Fruit fly (Drosophila melanogaster): Measurements from ENCODE around the gene CG13895.

CG13895 gene

DNA sequence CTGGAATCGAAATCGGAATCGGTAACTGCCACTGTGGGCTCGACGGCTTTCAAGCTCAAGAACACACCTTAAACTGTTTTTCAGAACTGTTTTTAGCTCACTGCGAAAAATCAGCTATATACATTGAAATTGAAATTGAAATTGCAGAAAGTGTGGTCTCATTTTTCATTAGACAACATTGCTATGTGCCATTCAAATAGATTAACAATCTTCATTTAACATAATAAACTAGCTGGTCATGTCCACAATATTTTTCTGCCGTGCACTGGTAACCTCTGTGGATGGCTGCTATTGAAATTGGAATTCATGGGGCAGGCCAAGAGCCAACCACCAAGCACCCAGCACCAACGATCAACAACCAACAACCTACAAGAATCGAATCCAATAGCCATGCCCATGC lies 27.9 kb upstream of the CG13895 start (continued):
- TF ChIP-seq inv (GFP tag; IDR thresholded peaks at IDR 0.05; ENCODE audit: partially characterized antibody) (no peak), CG14710 (tag; optimal IDR thresholded peaks at IDR 0.05) (peak; percentile 29), CG9932 (GFP tag; IDR thresholded peaks at IDR 0.05) (no peak), HHEX (GFP tag; optimal IDR thresholded peaks at IDR 0.05) (no peak), bigmax (GFP tag; optimal IDR thresholded peaks at IDR 0.05) (no peak), Rx (GFP tag; IDR thresholded peaks at IDR 0.05) (no peak), CG17568 (GFP tag; optimal IDR thresholded peaks at IDR 0.05) (no peak), sisA (GFP tag; IDR thresholded peaks at IDR 0.05) (0 out of 2 replicates have a peak, but pooled peaks have one; percentile 16), hbn (GFP tag; IDR thresholded peaks at IDR 0.05; ENCODE audit: partially characterized antibody) (no peak), CG12071 (GFP tag; optimal IDR thresholded peaks at IDR 0.05) (no peak), gt (GFP tag; IDR thresholded peaks at IDR 0.05) (no peak), CG13624 (GFP tag; optimal IDR thresholded peaks at IDR 0.05) (no peak), CG11695 (GFP tag; IDR thresholded peaks at IDR 0.05) (0 out of 3 replicates have a peak, but pooled peaks have one; percentile 10), ara (GFP tag; IDR thresholded peaks at IDR 0.05) (peak; percentile 57; the same call in 1 of the 2 replicates), Stat92E (GFP tag; optimal IDR thresholded peaks at IDR 0.05) (peak in 1 of 3 experiments; percentile 6), exex (tag; optimal IDR thresholded peaks at IDR 0.05) (no peak), Opbp (GFP tag; IDR thresholded peaks at IDR 0.05; ENCODE audit: partially characterized antibody) (no peak), Abd-B (GFP tag; optimal IDR thresholded peaks at IDR 0.05) (no peak), dpn (GFP tag; optimal IDR thresholded peaks at IDR 0.05) (no peak), CG1529 (GFP tag; optimal IDR thresholded peaks at IDR 0.05) (no peak), tin (GFP tag; optimal IDR thresholded peaks at IDR 0.05) (no peak), E2f1 (GFP tag; IDR thresholded peaks at IDR 0.05) (peak; percentile 30; the same call in 1 of the 2 replicates), al (GFP tag; IDR thresholded peaks at IDR 0.05) (no peak), Elba2 (GFP tag; optimal IDR thresholded peaks at IDR 0.05) (no peak), tna (GFP tag; IDR thresholded peaks at IDR 0.05; ENCODE audit: partially characterized antibody) (no peak), z (GFP tag; IDR thresholded peaks at IDR 0.05) (no peak), D (optimal IDR thresholded peaks at IDR 0.05) (no peak), D (GFP tag; optimal IDR thresholded peaks at IDR 0.05) (no peak), pros (GFP tag; optimal IDR thresholded peaks at IDR 0.05) (no peak), Dref (GFP tag; IDR thresholded peaks at IDR 0.05) (no peak), CG4617 (GFP tag; optimal IDR thresholded peaks at IDR 0.05; ENCODE audit: borderline replicate concordance) (no peak), en (GFP tag; optimal IDR thresholded peaks at IDR 0.05) (no peak), jumu (GFP tag; optimal IDR thresholded peaks at IDR 0.05) (no peak), repo (GFP tag; optimal IDR thresholded peaks at IDR 0.05) (no peak), vnd (GFP tag; IDR thresholded peaks at IDR 0.05; ENCODE audit: partially characterized antibody) (no peak), danr (GFP tag; IDR thresholded peaks at IDR 0.05) (no peak), CG14014 (GFP tag; IDR thresholded peaks at IDR 0.05) (no peak), CG8089 (GFP tag; optimal IDR thresholded peaks at IDR 0.05) (no peak), slbo (GFP tag; IDR thresholded peaks at IDR 0.05) (no peak), CG2712 (tag; optimal IDR thresholded peaks at IDR 0.05) (peak; percentile 41), CG8290 (GFP tag; optimal IDR thresholded peaks at IDR 0.05) (no peak), CG8290 (tag; optimal IDR thresholded peaks at IDR 0.05) (peak in 1 of 2 experiments; percentile 9), CG1792 (GFP tag; optimal IDR thresholded peaks at IDR 0.05) (no peak), Bgb (GFP tag; IDR thresholded peaks at IDR 0.05; ENCODE audit: partially characterized antibody) (no peak), Dbx (GFP tag; IDR thresholded peaks at IDR 0.05) (no peak), jigr1 (GFP tag; IDR thresholded peaks at IDR 0.05) (no peak), pb (GFP tag; optimal IDR thresholded peaks at IDR 0.05) (no peak), CG9797 (GFP tag; optimal IDR thresholded peaks at IDR 0.05) (no peak), CoRest (tag; optimal IDR thresholded peaks at IDR 0.05) (peak; percentile 2), CG6254 (GFP tag; optimal IDR thresholded peaks at IDR 0.05) (no peak), Jarid2 (GFP tag; optimal IDR thresholded peaks at IDR 0.05) (no peak), ssp (GFP tag; IDR thresholded peaks at IDR 0.05) (no peak)

All from whole organism, embryonic.